Worm (Caenorhabditis elegans) whole organism, late embryonic: ENCODE data around the gene acs-14.

Source experiments
- C38D4.7 ChIP-seq: fragments of 200-800 bp; sonication (Bioruptor generic); optimal IDR thresholded peaks from 2 replicates; lab custom pipeline; 2018; ENCODE audit warnings: mild to moderate bottlenecking, missing genetic modification characterization, moderate library complexity, missing compliant biosample characterization
- T23F11.4 ChIP-seq: fragments of 200-800 bp; sonication (Bioruptor generic); optimal IDR thresholded peaks from 2 replicates; lab custom pipeline; 2018; ENCODE audit warnings: mild to moderate bottlenecking, missing genetic modification characterization, missing compliant biosample characterization
- Y22D7AL.16 ChIP-seq: sonication (generic microtip); optimal IDR thresholded peaks from 2 replicates; lab custom pipeline; 2016; ENCODE audit warnings: missing genetic modification characterization, missing compliant biosample characterization
- ahr-1 ChIP-seq: sonication (generic microtip); optimal IDR thresholded peaks from 2 replicates; lab custom pipeline; 2016; ENCODE audit warnings: missing genetic modification characterization, missing compliant biosample characterization
- ceh-14 ChIP-seq: sonication (generic microtip); optimal IDR thresholded peaks from 2 replicates; lab custom pipeline; 2016; ENCODE audit warnings: missing genotype, missing genetic modification characterization, missing compliant biosample characterization
- ceh-18 ChIP-seq: sonication (generic microtip); optimal IDR thresholded peaks from 2 replicates; lab custom pipeline; 2016; ENCODE audit warnings: missing genetic modification characterization, missing compliant biosample characterization
- ceh-19 ChIP-seq: fragments of 200-800 bp; sonication (Bioruptor generic); optimal IDR thresholded peaks from 2 replicates; lab custom pipeline; 2018; ENCODE audit warnings: mild to moderate bottlenecking, missing genetic modification characterization, missing compliant biosample characterization
- ceh-2 ChIP-seq: sonication (generic microtip); optimal IDR thresholded peaks from 2 replicates; lab custom pipeline; 2016; ENCODE audit warnings: missing genotype, missing genetic modification characterization, missing compliant biosample characterization
- ceh-24 ChIP-seq: sonication (generic microtip); optimal IDR thresholded peaks from 2 replicates; lab custom pipeline; 2016; ENCODE audit warnings: mild to moderate bottlenecking, missing genetic modification characterization, missing compliant biosample characterization
- ceh-48 ChIP-seq: sonication (generic microtip); optimal IDR thresholded peaks from 2 replicates; lab custom pipeline; 2016; ENCODE audit warnings: missing genetic modification characterization, inconsistent platforms, missing compliant biosample characterization
- ceh-6 ChIP-seq: fragments of 200-800 bp; sonication (Bioruptor generic); optimal IDR thresholded peaks from 2 replicates; lab custom pipeline; 2018; ENCODE audit warnings: mild to moderate bottlenecking, missing genetic modification characterization, missing compliant biosample characterization
- ceh-9 ChIP-seq: sonication (generic microtip); optimal IDR thresholded peaks from 2 replicates; lab custom pipeline; 2016; ENCODE audit warnings: mild to moderate bottlenecking, missing genetic modification characterization, inconsistent platforms, missing compliant biosample characterization
- che-1 ChIP-seq: sonication (generic microtip); optimal IDR thresholded peaks from 2 replicates; lab custom pipeline; 2016; ENCODE audit warnings: mild to moderate bottlenecking, missing genetic modification characterization, missing compliant biosample characterization
- dmd-4 ChIP-seq: sonication (generic microtip); optimal IDR thresholded peaks from 2 replicates; lab custom pipeline; 2016; ENCODE audit warnings: borderline replicate concordance, missing genetic modification characterization, missing compliant biosample characterization
- elt-2 ChIP-seq: sonication (generic microtip); optimal IDR thresholded peaks from 2 replicates; lab custom pipeline; 2016; ENCODE audit warnings: missing genetic modification reagents, missing genetic modification characterization, missing compliant biosample characterization
- elt-4 ChIP-seq: sonication (generic microtip); optimal IDR thresholded peaks from 2 replicates; lab custom pipeline; 2016; ENCODE audit warnings: missing genetic modification characterization, missing compliant biosample characterization
- fkh-6 ChIP-seq: sonication (generic microtip); optimal IDR thresholded peaks from 2 replicates; lab custom pipeline; 2016; ENCODE audit warnings: missing genetic modification characterization, missing compliant biosample characterization
- gmeb-2 ChIP-seq: sonication (generic microtip); optimal IDR thresholded peaks from 2 replicates; lab custom pipeline; 2016; ENCODE audit warnings: missing genetic modification characterization, inconsistent platforms, missing compliant biosample characterization
- hlh-13 ChIP-seq: fragments of 200-800 bp; sonication (Bioruptor generic); optimal IDR thresholded peaks from 2 replicates; lab custom pipeline; 2018; ENCODE audit warnings: mild to moderate bottlenecking, missing genetic modification characterization, missing compliant biosample characterization
- lim-6 ChIP-seq: sonication (generic microtip); optimal IDR thresholded peaks from 2 replicates; lab custom pipeline; 2016; ENCODE audit warnings: missing genetic modification characterization, missing compliant biosample characterization
- nfya-1 ChIP-seq: sonication (generic microtip); optimal IDR thresholded peaks from 2 replicates; lab custom pipeline; 2017; ENCODE audit warnings: missing genetic modification characterization, mild to moderate bottlenecking, missing compliant biosample characterization, antibody characterized with exemption, moderate library complexity
- nhr-11 ChIP-seq: fragments of 150-350 bp; optimal IDR thresholded peaks from 2 replicates; lab custom pipeline; 2014; ENCODE audit warnings: missing biosample characterization, missing genetic modification characterization
- nhr-232 ChIP-seq: sonication (generic microtip); optimal IDR thresholded peaks from 2 replicates; lab custom pipeline; 2016; ENCODE audit warnings: missing genetic modification characterization, missing compliant biosample characterization
- pat-9 ChIP-seq: fragments of 200-800 bp; sonication (Bioruptor generic); optimal IDR thresholded peaks from 2 replicates; lab custom pipeline; 2018; ENCODE audit warnings: mild to moderate bottlenecking, missing genetic modification characterization, moderate library complexity, missing compliant biosample characterization
- pax-1 ChIP-seq: fragments of 150-350 bp; optimal IDR thresholded peaks from 2 replicates; lab custom pipeline; 2014; ENCODE audit warnings: missing biosample characterization, missing genetic modification characterization
- pha-4 ChIP-seq: fragments of 150-350 bp; optimal IDR thresholded peaks from 2 replicates; lab custom pipeline; 2018; ENCODE audit warnings: missing biosample characterization, missing genetic modification reagents, missing genetic modification characterization
- pros-1 ChIP-seq: fragments of 150-350 bp; optimal IDR thresholded peaks from 2 replicates; lab custom pipeline; 2014; ENCODE audit warnings: missing biosample characterization, missing genetic modification reagents, missing genetic modification characterization
- ref-2 ChIP-seq: sonication (generic microtip); optimal IDR thresholded peaks from 2 replicates; lab custom pipeline; 2016; ENCODE audit warnings: missing genetic modification characterization, missing compliant biosample characterization
- sdc-2 ChIP-seq: sonication (generic microtip); optimal IDR thresholded peaks from 2 replicates; lab custom pipeline; 2016; ENCODE audit warnings: missing genotype, missing genetic modification characterization, missing compliant biosample characterization
- sox-2 ChIP-seq: fragments of 200-800 bp; sonication (Bioruptor generic); IDR thresholded peaks from 2 replicates; pipeline ENCODE4 v1.3.6; 2022; ENCODE audit warnings: missing genetic modification reagents, missing genetic modification characterization, missing compliant biosample characterization
- sox-4 ChIP-seq: sonication (generic microtip); optimal IDR thresholded peaks from 2 replicates; lab custom pipeline; 2017; ENCODE audit warnings: mild to moderate bottlenecking, missing genetic modification characterization, inconsistent platforms, missing compliant biosample characterization
- tbx-7 ChIP-seq: sonication (generic microtip); optimal IDR thresholded peaks from 2 replicates; lab custom pipeline; 2016; ENCODE audit warnings: missing genotype, missing genetic modification characterization, missing compliant biosample characterization
- ttx-3 ChIP-seq: sonication (generic microtip); optimal IDR thresholded peaks from 2 replicates; lab custom pipeline; 2016; ENCODE audit warnings: missing genetic modification reagents, missing genetic modification characterization, missing compliant biosample characterization
- unc-3 ChIP-seq, 2 experiments: fragments of 200-800 bp in 1 of 2; sonication (Bioruptor generic) in 1 of 2; sonication (generic microtip) in 1 of 2; conservative IDR thresholded peaks in 1 of 2; optimal IDR thresholded peaks in 1 of 2; 2 replicates each; pipeline versions ENCODE4 v1.3.6 to Lab custom; 2016 to 2022; ENCODE audit warnings: missing compliant biosample characterization in 2 of 2, missing genetic modification characterization in 2 of 2, missing genetic modification reagents in 1 of 2
- unc-42 ChIP-seq: sonication (generic microtip); optimal IDR thresholded peaks from 2 replicates; lab custom pipeline; 2016; ENCODE audit warnings: missing genotype, missing genetic modification characterization, missing compliant biosample characterization
- unc-55 ChIP-seq: sonication (generic microtip); optimal IDR thresholded peaks from 2 replicates; lab custom pipeline; 2017; ENCODE audit warnings: missing biosample characterization, missing genetic modification reagents, missing genetic modification characterization

The acs-14 gene

DNA sequence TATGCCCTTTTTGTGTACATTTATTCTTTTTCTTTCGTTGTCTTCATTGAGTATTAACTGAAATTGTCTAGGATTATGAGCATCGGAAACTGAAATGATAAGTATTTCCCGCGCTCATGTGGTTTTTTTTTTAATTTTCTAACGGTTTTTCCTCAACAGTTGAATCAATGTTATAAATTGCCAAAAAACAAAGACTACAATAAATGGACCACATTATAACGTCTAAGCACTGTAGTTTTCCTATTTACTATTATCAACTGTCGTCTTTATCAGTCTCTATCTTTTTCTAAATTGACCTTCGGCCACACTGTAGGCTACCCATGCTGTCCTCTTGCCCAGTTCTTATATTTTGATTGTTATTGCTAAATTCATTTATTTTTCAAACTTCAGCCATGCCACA is at the start of gene acs-14:
TSS of gene acs-14 (plus strand) at position 391 of the 400 bp plus-strand sequence.
- TF ChIP-seq elt-2 (tag; lab: Kevin White, UChicago) (peak; percentile 40), ceh-9 (tag; lab: Kevin White, UChicago) (no peak)

DNA sequence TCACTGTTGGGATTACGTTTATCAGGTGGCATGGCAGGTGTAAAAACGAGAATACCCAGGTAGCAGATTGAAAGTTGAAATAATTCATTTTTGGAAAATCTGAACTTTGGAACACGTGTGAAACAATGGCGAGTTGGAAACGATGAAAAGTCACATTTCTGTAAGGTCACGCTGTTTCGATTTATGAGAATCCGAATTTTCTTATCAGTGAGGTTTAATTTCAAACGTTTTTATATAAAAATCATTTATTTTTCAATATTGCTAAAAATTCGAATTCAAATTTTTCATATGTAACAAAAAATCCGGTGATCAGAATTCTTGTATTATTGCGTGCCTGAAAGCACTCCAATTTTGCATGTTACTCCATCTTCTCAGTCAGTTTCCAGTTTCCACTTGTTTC is 45.3 kb upstream of the acs-14 start, which contains the start of gene F07D3.3:
TSS of gene F07D3.3 (minus strand) at position 101 of the 400 bp plus-strand sequence.
- no peak for TF ChIP-seq dmd-4 (tag; lab: Kevin White, UChicago)
- no peak for TF ChIP-seq Y22D7AL.16
- TF ChIP-seq sox-4 (tag; lab: Kevin White, UChicago): no peak
- no peak for TF ChIP-seq gmeb-2 (tag; lab: Kevin White, UChicago)
- no peak for TF ChIP-seq ceh-48
- no peak for TF ChIP-seq unc-3 (GFP tag; conservative IDR thresholded peaks at IDR 0.05; lab: Robert Waterston, UW)
- no peak for TF ChIP-seq unc-3 (tag; optimal IDR thresholded peaks at IDR 0.05; lab: Kevin White, UChicago)
- no peak for TF ChIP-seq hlh-13 (GFP tag; lab: Kevin White, UChicago)

DNA sequence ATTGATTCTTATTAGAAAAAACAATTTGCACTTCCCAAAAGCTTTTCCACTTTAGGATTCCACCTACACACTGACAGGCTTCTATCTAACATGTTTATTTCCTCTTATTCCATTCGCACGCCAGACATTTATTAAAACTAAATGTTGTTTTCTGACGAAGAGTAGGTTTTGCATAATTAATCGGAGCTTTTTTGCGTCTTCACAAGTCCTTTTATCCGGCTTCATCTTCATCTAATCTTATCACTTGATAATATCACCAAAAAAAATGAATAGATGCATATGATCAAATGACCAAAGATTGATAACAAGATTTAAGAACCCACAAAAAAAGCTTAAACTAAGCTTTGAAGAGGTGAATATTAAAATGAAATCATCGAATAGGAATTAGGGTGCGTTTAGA is 42.4 kb upstream of the acs-14 start:
- TF ChIP-seq pros-1 (tag; lab: Kevin White, UChicago): no peak
- no peak for TF ChIP-seq sdc-2 (tag; lab: Kevin White, UChicago)
- no peak for TF ChIP-seq ttx-3 (tag; lab: Kevin White, UChicago)
- TF ChIP-seq ceh-24 (tag; lab: Kevin White, UChicago): no peak
- TF ChIP-seq ceh-2 (tag; lab: Kevin White, UChicago): no peak
- TF ChIP-seq nfya-1 (tag; lab: Kevin White, UChicago): no peak
- no peak for TF ChIP-seq unc-55

DNA sequence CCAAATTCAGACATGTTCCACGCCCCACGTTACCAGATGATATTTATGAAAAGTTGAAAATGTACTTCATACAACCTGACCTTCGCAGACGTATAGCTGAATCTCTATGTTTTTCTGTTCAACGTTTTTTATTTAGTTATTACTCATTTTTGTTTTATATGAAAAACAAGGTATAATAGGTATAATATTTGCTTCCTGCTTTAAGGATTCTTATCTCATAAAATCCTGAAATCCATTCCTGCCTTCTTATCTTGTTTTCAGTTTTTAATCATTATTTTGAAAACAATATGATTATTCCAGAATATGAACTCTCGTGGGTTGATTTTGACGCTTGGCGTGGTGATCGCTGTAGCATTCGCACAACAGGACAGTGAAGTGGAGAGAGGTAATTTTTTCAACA is 36.3 kb upstream of the acs-14 start, which contains the start of gene flp-6:
TSS of gene flp-6 (plus strand) at position 301 of the 400 bp plus-strand sequence.
- TF ChIP-seq ceh-18 (tag; lab: Kevin White, UChicago) (no peak), fkh-6 (no peak), ceh-14 (tag; lab: Kevin White, UChicago) (no peak), pha-4 (no peak), sox-4 (tag; lab: Kevin White, UChicago) (no peak), gmeb-2 (tag; lab: Kevin White, UChicago) (no peak), ceh-9 (tag; lab: Kevin White, UChicago) (no peak)
- TF ChIP-seq, all 69 proteins: peak for 0

DNA sequence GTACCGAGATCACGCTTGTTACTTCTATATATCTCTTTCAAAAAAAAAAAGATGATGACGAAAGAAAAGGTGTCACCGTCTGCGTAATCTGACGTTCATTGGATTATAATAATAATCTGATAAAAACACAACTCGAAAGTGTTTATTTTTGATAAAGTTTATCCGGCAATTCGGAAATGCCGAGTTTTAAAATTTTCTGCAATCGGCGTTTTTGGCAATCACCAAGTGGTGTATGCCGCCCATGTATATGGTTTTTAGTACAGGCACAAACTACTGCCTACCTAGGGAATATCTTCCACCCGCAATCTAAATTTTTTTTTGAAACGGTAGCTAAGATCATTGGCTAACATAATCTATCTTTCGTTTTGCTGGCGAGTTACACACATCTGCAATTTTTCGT is 34.0 kb upstream of the acs-14 start:
- TF ChIP-seq tbx-7 (tag; lab: Kevin White, UChicago) (no peak), ttx-3 (tag; lab: Kevin White, UChicago) (no peak), nhr-232 (no peak), ahr-1 (tag; lab: Kevin White, UChicago) (no peak)

DNA sequence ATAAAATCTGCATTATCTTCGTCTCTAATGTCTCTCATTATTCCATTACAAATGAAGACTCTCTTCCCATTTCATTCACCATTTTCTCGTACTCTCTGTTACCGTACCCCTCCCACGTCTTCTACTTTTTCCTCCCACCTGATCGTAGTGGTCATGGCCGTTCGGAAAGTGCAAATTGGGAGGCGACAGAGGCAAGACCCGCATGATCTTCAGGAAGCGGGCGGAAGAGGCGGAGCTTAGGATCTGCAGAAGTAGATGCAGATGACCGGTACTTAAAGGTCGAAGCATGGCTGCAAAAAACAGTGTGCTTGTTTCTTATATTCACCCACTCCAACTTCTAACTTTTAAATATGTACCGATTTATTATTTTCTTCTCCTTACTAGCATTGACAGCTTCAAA is 30.1 kb upstream of the acs-14 start, which contains the start of gene nas-3:
TSS of gene nas-3 (plus strand) at position 301 of the 400 bp plus-strand sequence.
- TF ChIP-seq C38D4.7 (GFP tag; lab: Kevin White, UChicago): no peak
- no peak for TF ChIP-seq dmd-4 (tag; lab: Kevin White, UChicago)
- no peak for TF ChIP-seq sox-2 (GFP tag; lab: Robert Waterston, UW)
- TF ChIP-seq Y22D7AL.16: no peak
- TF ChIP-seq pros-1 (tag; lab: Kevin White, UChicago): no peak
- no peak for TF ChIP-seq ceh-6
- no peak for TF ChIP-seq pat-9 (tag; lab: Kevin White, UChicago)
- no peak for TF ChIP-seq nhr-11 (tag; lab: Kevin White, UChicago)
- TF ChIP-seq ceh-19 (GFP tag; lab: Kevin White, UChicago): no peak
- no peak for TF ChIP-seq ref-2 (tag; lab: Kevin White, UChicago)
- no peak for TF ChIP-seq sdc-2 (tag; lab: Kevin White, UChicago)
- no peak for TF ChIP-seq unc-42 (tag; lab: Kevin White, UChicago)
- no peak for TF ChIP-seq lim-6 (tag; lab: Kevin White, UChicago)
- TF ChIP-seq che-1 (tag; lab: Kevin White, UChicago): no peak
- TF ChIP-seq T23F11.4 (GFP tag; lab: Kevin White, UChicago): no peak
- TF ChIP-seq elt-4: no peak
- no peak for TF ChIP-seq ahr-1 (tag; lab: Kevin White, UChicago)
- no peak for TF ChIP-seq pax-1
